Fruit fly (Drosophila melanogaster) whole organism, embryonic: ENCODE data around the gene CG43998.

Experiments
- C15 ChIP-seq: fragments of 200-800 bp; sonication (Bioruptor generic); IDR thresholded peaks from 3 replicates; pipeline ENCODE4 v1.3.6; 2022; ENCODE audit warnings: missing biosample characterization, missing genetic modification characterization
- CG1024 ChIP-seq: fragments of 200-800 bp; sonication (Bioruptor generic); IDR thresholded peaks from 2 replicates; pipeline ENCODE4 v1.3.6; 2022; ENCODE audit warnings: missing biosample characterization, missing genetic modification characterization
- CG10274 ChIP-seq: fragments of 200-800 bp; sonication (Bioruptor generic); optimal IDR thresholded peaks from 3 replicates; lab custom pipeline; 2017; ENCODE audit warnings: missing biosample characterization, mild to moderate bottlenecking, missing genetic modification characterization
- CG10321 ChIP-seq: fragments of 200-800 bp; sonication (Bioruptor generic); IDR thresholded peaks from 2 replicates; pipeline ENCODE4 v1.3.6; 2022; ENCODE audit warnings: missing biosample characterization, missing genetic modification characterization
- CG10654 ChIP-seq: fragments of 200-800 bp; sonication (Bioruptor generic); optimal IDR thresholded peaks from 2 replicates; lab custom pipeline; 2016; ENCODE audit warnings: missing biosample characterization, missing genetic modification characterization
- CG12299 ChIP-seq: fragments of 200-800 bp; sonication (Bioruptor generic); optimal IDR thresholded peaks from 2 replicates; lab custom pipeline; 2018; ENCODE audit warnings: missing biosample characterization, mild to moderate bottlenecking, missing genetic modification characterization
- CG13424 ChIP-seq: fragments of 200-800 bp; sonication (Bioruptor generic); optimal IDR thresholded peaks from 2 replicates; lab custom pipeline; 2019; ENCODE audit warnings: missing biosample characterization, mild to moderate bottlenecking, missing genetic modification characterization, moderate library complexity
- CG13624 ChIP-seq: fragments of 200-800 bp; sonication (Bioruptor generic); optimal IDR thresholded peaks from 2 replicates; lab custom pipeline; 2016; ENCODE audit warnings: missing biosample characterization, missing genetic modification characterization
- CG14710 ChIP-seq: fragments of 200-800 bp; sonication (Bioruptor generic); optimal IDR thresholded peaks from 3 replicates; lab custom pipeline; 2019; ENCODE audit warnings: missing biosample characterization, mild to moderate bottlenecking, missing genetic modification characterization, moderate library complexity
- CG17328 ChIP-seq: fragments of 200-800 bp; sonication (Bioruptor generic); IDR thresholded peaks from 2 replicates; pipeline ENCODE4 v1.3.6; 2022; ENCODE audit warnings: missing biosample characterization, missing genetic modification characterization
- CG17385 ChIP-seq: fragments of 200-800 bp; sonication (Bioruptor generic); optimal IDR thresholded peaks from 3 replicates; lab custom pipeline; 2018; ENCODE audit warnings: missing biosample characterization, mild to moderate bottlenecking, missing genetic modification characterization
- CG18619 ChIP-seq: fragments of 200-800 bp; sonication (Bioruptor generic); optimal IDR thresholded peaks from 3 replicates; lab custom pipeline; 2017; ENCODE audit warnings: missing biosample characterization, mild to moderate bottlenecking, missing genetic modification characterization
- CG18764 ChIP-seq: fragments of 200-800 bp; sonication (Bioruptor generic); optimal IDR thresholded peaks from 3 replicates; lab custom pipeline; 2016; ENCODE audit warnings: missing biosample characterization, missing genetic modification characterization
- CG2889 ChIP-seq: fragments of 200-800 bp; sonication (Bioruptor generic); IDR thresholded peaks from 3 replicates; pipeline ENCODE4 v1.3.6; 2022; ENCODE audit warnings: missing biosample characterization, missing genetic modification characterization
- CG31365 ChIP-seq: fragments of 200-800 bp; sonication (Bioruptor generic); optimal IDR thresholded peaks from 2 replicates; lab custom pipeline; 2018; ENCODE audit warnings: missing biosample characterization, mild to moderate bottlenecking, missing genetic modification characterization
- CG31441 ChIP-seq: fragments of 200-800 bp; sonication (Bioruptor generic); IDR thresholded peaks from 2 replicates; pipeline ENCODE4 v1.3.6; 2022; ENCODE audit warnings: missing biosample characterization, missing genetic modification characterization
- CG3163 ChIP-seq: fragments of 200-800 bp; sonication (Bioruptor generic); optimal IDR thresholded peaks from 3 replicates; lab custom pipeline; 2016; ENCODE audit warnings: missing biosample characterization, missing genetic modification characterization
- CG3407 ChIP-seq: fragments of 200-800 bp; sonication (Bioruptor generic); optimal IDR thresholded peaks from 2 replicates; lab custom pipeline; 2018; ENCODE audit warnings: missing biosample characterization, mild to moderate bottlenecking, missing genetic modification characterization
- CG34224 ChIP-seq: fragments of 200-800 bp; sonication (Bioruptor generic); IDR thresholded peaks from 3 replicates; pipeline ENCODE4 v1.3.6; 2022; ENCODE audit warnings: missing biosample characterization, missing genetic modification characterization; ENCODE audit not compliant: partially characterized antibody
- CG4404 ChIP-seq: fragments of 200-800 bp; sonication (Bioruptor generic); IDR thresholded peaks from 2 replicates; pipeline ENCODE4 v1.3.6; 2022; ENCODE audit warnings: missing biosample characterization, missing genetic modification characterization
- CG4707 ChIP-seq: fragments of 200-800 bp; sonication (Bioruptor generic); optimal IDR thresholded peaks from 2 replicates; lab custom pipeline; 2018; ENCODE audit warnings: missing biosample characterization, mild to moderate bottlenecking, missing genetic modification characterization, moderate library complexity
- CG4730 ChIP-seq: fragments of 200-800 bp; sonication (Bioruptor generic); IDR thresholded peaks from 2 replicates; pipeline ENCODE4 v1.3.6; 2022; ENCODE audit warnings: missing biosample characterization, missing genetic modification characterization
- CG5245 ChIP-seq: fragments of 200-800 bp; sonication (Bioruptor generic); optimal IDR thresholded peaks from 3 replicates; lab custom pipeline; 2016; ENCODE audit warnings: missing biosample characterization, missing genetic modification characterization
- CG7357 ChIP-seq: fragments of 200-800 bp; sonication (Bioruptor generic); IDR thresholded peaks from 3 replicates; pipeline ENCODE4 v1.3.6; 2022; ENCODE audit warnings: missing biosample characterization, missing genetic modification characterization
- CG7963 ChIP-seq: fragments of 200-800 bp; sonication (Bioruptor generic); IDR thresholded peaks from 3 replicates; pipeline ENCODE4 v1.3.6; 2022; ENCODE audit warnings: missing biosample characterization, missing genetic modification characterization; ENCODE audit not compliant: partially characterized antibody
- CHES-1-like ChIP-seq: fragments of 200-800 bp; sonication (Bioruptor generic); optimal IDR thresholded peaks from 2 replicates; lab custom pipeline; 2016; ENCODE audit warnings: missing biosample characterization, missing genetic modification characterization
- D ChIP-seq, 2 experiments: fragments of 200-800 bp in 1 of 2; fragments of >200 bp in 1 of 2; sonication (Bioruptor generic) in 1 of 2; optimal IDR thresholded peaks; 2 replicates in 1 of 2; 3 replicates in 1 of 2; lab custom pipeline; 2017; ENCODE audit warnings: mild to moderate bottlenecking in 1 of 2, missing biosample characterization in 1 of 2, missing genetic modification characterization in 1 of 2, missing genetic modification reagents in 1 of 2
- Dad ChIP-seq: fragments of 200-800 bp; sonication (Bioruptor generic); optimal IDR thresholded peaks from 3 replicates; lab custom pipeline; 2016; ENCODE audit warnings: missing biosample characterization, missing genetic modification characterization
- Dll ChIP-seq: fragments of 200-800 bp; sonication (Bioruptor generic); IDR thresholded peaks from 4 replicates; pipeline ENCODE4 v1.3.6; 2022; ENCODE audit warnings: missing biosample characterization, missing genetic modification characterization; ENCODE audit not compliant: partially characterized antibody
- Doc2 ChIP-seq: fragments of 200-800 bp; sonication (Bioruptor generic); IDR thresholded peaks from 2 replicates; pipeline ENCODE4 v1.3.6; 2022; ENCODE audit warnings: missing biosample characterization, missing genetic modification characterization
- Fer3 ChIP-seq: fragments of 200-800 bp; sonication (Bioruptor generic); optimal IDR thresholded peaks from 2 replicates; lab custom pipeline; 2018; ENCODE audit warnings: missing biosample characterization, mild to moderate bottlenecking, missing genetic modification characterization, moderate library complexity
- HLH4C ChIP-seq: fragments of 200-800 bp; sonication (Bioruptor generic); IDR thresholded peaks from 3 replicates; pipeline ENCODE4 v1.3.6; 2022; ENCODE audit warnings: missing biosample characterization, missing genetic modification characterization; ENCODE audit not compliant: partially characterized antibody
- HLHmδ ChIP-seq: fragments of 200-800 bp; sonication (Bioruptor generic); optimal IDR thresholded peaks from 2 replicates; lab custom pipeline; 2018; ENCODE audit warnings: missing biosample characterization, mild to moderate bottlenecking, missing genetic modification characterization, moderate library complexity
- Max ChIP-seq: fragments of 200-800 bp; sonication (Bioruptor generic); optimal IDR thresholded peaks from 2 replicates; lab custom pipeline; 2016; ENCODE audit warnings: missing biosample characterization, mild to moderate bottlenecking, missing genetic modification characterization
- Nf-YB ChIP-seq: fragments of 200-800 bp; sonication (Bioruptor generic); optimal IDR thresholded peaks from 3 replicates; lab custom pipeline; 2019; ENCODE audit warnings: missing biosample characterization, mild to moderate bottlenecking, missing genetic modification characterization, moderate library complexity
- Rfx ChIP-seq: fragments of 200-800 bp; sonication (Bioruptor generic); IDR thresholded peaks from 2 replicates; pipeline ENCODE4 v1.3.6; 2022; ENCODE audit warnings: missing biosample characterization, missing genetic modification characterization
- Rx ChIP-seq: fragments of 200-800 bp; sonication (Bioruptor generic); IDR thresholded peaks from 2 replicates; pipeline ENCODE4 v1.3.6; 2022; ENCODE audit warnings: missing biosample characterization, missing genetic modification characterization
- ci ChIP-seq: fragments of 200-800 bp; sonication (Bioruptor generic); IDR thresholded peaks from 3 replicates; pipeline ENCODE4 v1.3.6; 2022; ENCODE audit warnings: missing biosample characterization, missing genetic modification characterization
- croc ChIP-seq: fragments of 200-800 bp; sonication (Bioruptor generic); conservative IDR thresholded peaks from 3 replicates; pipeline ENCODE4 v1.3.6; 2022; ENCODE audit warnings: missing biosample characterization, missing genetic modification characterization
- fru ChIP-seq: fragments of >200 bp; optimal IDR thresholded peaks from 2 replicates; lab custom pipeline; 2017
- h ChIP-seq: fragments of >200 bp; optimal IDR thresholded peaks from 2 replicates; lab custom pipeline; 2017
- kni ChIP-seq: fragments of 200-800 bp; sonication (Bioruptor generic); optimal IDR thresholded peaks from 3 replicates; lab custom pipeline; 2017; ENCODE audit warnings: mild to moderate bottlenecking, missing biosample characterization, missing genetic modification reagents, missing genetic modification characterization
- knrl ChIP-seq: fragments of 200-800 bp; sonication (Bioruptor generic); IDR thresholded peaks from 3 replicates; pipeline ENCODE4 v1.3.6; 2022; ENCODE audit warnings: missing biosample characterization, missing genetic modification characterization; ENCODE audit not compliant: partially characterized antibody
- lola ChIP-seq, 3 experiments: fragments of >200 bp in 2 of 3; fragments of 200-800 bp in 1 of 3; sonication (Bioruptor generic) in 1 of 3; optimal IDR thresholded peaks; 2 replicates each; lab custom pipeline; 2017 to 2019; ENCODE audit warnings: missing biosample characterization in 3 of 3, missing genetic modification characterization in 3 of 3, mild to moderate bottlenecking in 1 of 3, moderate library complexity in 1 of 3
- salm ChIP-seq: fragments of 200-800 bp; sonication (Bioruptor generic); optimal IDR thresholded peaks from 2 replicates; lab custom pipeline; 2018; ENCODE audit warnings: missing biosample characterization, mild to moderate bottlenecking, missing genetic modification characterization
- scrt ChIP-seq: fragments of 200-800 bp; sonication (Bioruptor generic); optimal IDR thresholded peaks from 2 replicates; lab custom pipeline; 2018; ENCODE audit warnings: missing biosample characterization, mild to moderate bottlenecking, missing genetic modification characterization, moderate library complexity
- sisA ChIP-seq: fragments of 200-800 bp; sonication (Bioruptor generic); IDR thresholded peaks from 2 replicates; pipeline ENCODE4 v1.3.6; 2022; ENCODE audit warnings: missing biosample characterization, missing genetic modification characterization
- tio ChIP-seq: fragments of 200-800 bp; sonication (Bioruptor generic); optimal IDR thresholded peaks from 2 replicates; lab custom pipeline; 2017; ENCODE audit warnings: missing biosample characterization, missing genetic modification characterization, inconsistent platforms
- unc-4 ChIP-seq: fragments of 200-800 bp; sonication (Bioruptor generic); IDR thresholded peaks from 2 replicates; pipeline ENCODE4 v1.3.6; 2022; ENCODE audit warnings: missing biosample characterization, missing genetic modification characterization; ENCODE audit not compliant: partially characterized antibody
- usp ChIP-seq: fragments of >200 bp; optimal IDR thresholded peaks from 2 replicates; lab custom pipeline; 2017; ENCODE audit warnings: missing biosample characterization, missing genetic modification characterization
- vnd ChIP-seq: fragments of 200-800 bp; sonication (Bioruptor generic); IDR thresholded peaks from 3 replicates; pipeline ENCODE4 v1.3.6; 2022; ENCODE audit warnings: missing biosample characterization, missing genetic modification characterization; ENCODE audit not compliant: partially characterized antibody

The CG43998 gene

dm6 chr3R:23919366-23919765 lies 9.4 kb downstream of the CG43998 start (continued):
- no peak for TF ChIP-seq C15 (GFP tag; lab: Robert Waterston, UW)
- TF ChIP-seq CG31441: peak; percentile 48; the same call in 1 of the 2 replicates
- no peak; the same call in 1 of the 2 replicates for TF ChIP-seq CG1024 (GFP tag; lab: Robert Waterston, UW)
- no peak for TF ChIP-seq CG7963 (GFP tag; lab: Robert Waterston, UW)
- peak; percentile 21 for TF ChIP-seq CG12299 (tag; lab: Kevin White, UChicago)
- TF ChIP-seq knrl (GFP tag; lab: Robert Waterston, UW): no peak
- no peak for TF ChIP-seq sisA (GFP tag; lab: Robert Waterston, UW)
- TF ChIP-seq D (optimal IDR thresholded peaks at IDR 0.05; lab: Kevin White, UChicago): no peak
- no peak for TF ChIP-seq D (GFP tag; optimal IDR thresholded peaks at IDR 0.05; lab: Kevin White, UChicago)
- TF ChIP-seq fru (lab: Kevin White, UChicago): no peak
- peak; percentile 61 for TF ChIP-seq CG17385 (GFP tag; lab: Kevin White, UChicago)
- TF ChIP-seq Rx (GFP tag; lab: Robert Waterston, UW): 0 out of 2 replicates have a peak, but pooled peaks have one; percentile 9
- peak; percentile 51 for TF ChIP-seq CG13424 (tag; lab: Kevin White, UChicago)
- no peak for TF ChIP-seq CG10321 (GFP tag; lab: Robert Waterston, UW)
- TF ChIP-seq croc (GFP tag; lab: Robert Waterston, UW): no peak
- TF ChIP-seq CG17328 (GFP tag; lab: Robert Waterston, UW): no peak
- TF ChIP-seq lola (GFP tag; optimal IDR thresholded peaks at IDR 0.05; lab: Kevin White, UChicago): no peak
- no peak for TF ChIP-seq CG13624
- no peak for TF ChIP-seq usp
- peak; percentile 51 for TF ChIP-seq Fer3 (tag; lab: Kevin White, UChicago)
- no peak for TF ChIP-seq CG4404 (GFP tag; lab: Robert Waterston, UW)
- peak; percentile 22 for TF ChIP-seq Nf-YB
- TF ChIP-seq ci (GFP tag; lab: Robert Waterston, UW): peak; percentile 69; the same call in 1 of the 3 replicates
- TF ChIP-seq CG31365: peak; percentile 69
- TF ChIP-seq CG2889 (GFP tag; lab: Robert Waterston, UW): no peak
- TF ChIP-seq CG4730 (GFP tag; lab: Robert Waterston, UW): no peak
- no peak for TF ChIP-seq CG3163 (GFP tag; lab: Kevin White, UChicago)
- no peak for TF ChIP-seq tio (GFP tag; lab: Kevin White, UChicago)
- TF ChIP-seq CHES-1-like (GFP tag; lab: Kevin White, UChicago): no peak
- TF ChIP-seq CG4707 (GFP tag; lab: Kevin White, UChicago): peak; percentile 32
- peak; percentile 58 for TF ChIP-seq scrt (GFP tag; lab: Kevin White, UChicago)
- TF ChIP-seq CG10654 (GFP tag; lab: Kevin White, UChicago): no peak
- TF ChIP-seq Dll: no peak
- TF ChIP-seq HLH4C (GFP tag; lab: Robert Waterston, UW): no peak
- TF ChIP-seq CG10274: peak; percentile 9
- TF ChIP-seq CG3407 (GFP tag; lab: Kevin White, UChicago): peak; percentile 43
- TF ChIP-seq vnd: no peak
- peak; percentile 18 for TF ChIP-seq HLHmδ (GFP tag; lab: Kevin White, UChicago)
- TF ChIP-seq Max: no peak
- TF ChIP-seq h (lab: Kevin White, UChicago): no peak
- TF ChIP-seq CG18619 (GFP tag; lab: Kevin White, UChicago): peak; percentile 54
- TF ChIP-seq Dad: no peak
- no peak for TF ChIP-seq CG34224 (GFP tag; lab: Robert Waterston, UW)
- TF ChIP-seq CG14710 (tag; lab: Kevin White, UChicago): peak; percentile 17
- TF ChIP-seq CG18764 (GFP tag; lab: Kevin White, UChicago): no peak
- peak; percentile 70 for TF ChIP-seq salm (tag; lab: Kevin White, UChicago)
- peak; percentile 53; the same call in 1 of the 2 replicates for TF ChIP-seq Rfx (GFP tag; lab: Robert Waterston, UW)
- 0 out of 3 replicates have a peak, but pooled peaks have one; percentile 14 for TF ChIP-seq CG7357 (GFP tag; lab: Robert Waterston, UW)
- TF ChIP-seq unc-4 (GFP tag; lab: Robert Waterston, UW): no peak
- TF ChIP-seq kni (GFP tag; lab: Kevin White, UChicago): peak; percentile 30
- no peak for TF ChIP-seq Doc2 (GFP tag; lab: Robert Waterston, UW)
- TF ChIP-seq CG5245 (GFP tag; lab: Kevin White, UChicago): no peak
